Fruit fly (Drosophila melanogaster) whole organism, prepupa: ENCODE results near the gene CG13004.

ENCODE experiments used
- CG10631 ChIP-seq: fragments of 200-800 bp; sonication (Bioruptor generic); optimal IDR thresholded peaks from 2 replicates; lab custom pipeline; 2016; ENCODE audit warnings: missing biosample characterization, missing genetic modification characterization
- CG10669 ChIP-seq: fragments of 200-800 bp; sonication (Bioruptor generic); optimal IDR thresholded peaks from 3 replicates; lab custom pipeline; 2018; ENCODE audit warnings: missing biosample characterization, mild to moderate bottlenecking, missing genetic modification characterization, moderate library complexity
- CG11294 ChIP-seq: fragments of 200-800 bp; sonication (Bioruptor generic); IDR thresholded peaks from 2 replicates; pipeline ENCODE4 v1.3.6; 2022; ENCODE audit warnings: missing biosample characterization, missing genetic modification characterization
- CG11762 ChIP-seq: fragments of 200-800 bp; sonication (Bioruptor generic); optimal IDR thresholded peaks from 3 replicates; lab custom pipeline; 2016; ENCODE audit warnings: missing biosample characterization, missing genetic modification characterization; ENCODE audit not compliant: insufficient read depth
- CG11902 ChIP-seq: fragments of 200-800 bp; sonication (Bioruptor generic); optimal IDR thresholded peaks from 3 replicates; lab custom pipeline; 2016; ENCODE audit warnings: missing biosample characterization, missing genetic modification characterization
- CG15336 ChIP-seq: fragments of 200-800 bp; sonication (Bioruptor generic); IDR thresholded peaks from 2 replicates; pipeline ENCODE4 v1.3.6; 2022; ENCODE audit warnings: missing biosample characterization, missing genetic modification characterization
- CG1621 ChIP-seq: fragments of 200-800 bp; sonication (Bioruptor generic); optimal IDR thresholded peaks from 3 replicates; lab custom pipeline; 2018; ENCODE audit warnings: missing biosample characterization, mild to moderate bottlenecking, missing genetic modification characterization
- CG16779 ChIP-seq: fragments of 200-800 bp; sonication (Bioruptor generic); optimal IDR thresholded peaks from 3 replicates; lab custom pipeline; 2017; ENCODE audit warnings: missing biosample characterization, mild to moderate bottlenecking, missing genetic modification characterization
- CG3032 ChIP-seq: fragments of 200-800 bp; optimal IDR thresholded peaks from 2 replicates; lab custom pipeline; 2019; ENCODE audit warnings: missing biosample characterization, mild to moderate bottlenecking, missing genetic modification characterization, moderate library complexity
- CG31627 ChIP-seq: fragments of 200-800 bp; sonication (Bioruptor generic); optimal IDR thresholded peaks from 3 replicates; lab custom pipeline; 2016; ENCODE audit warnings: missing biosample characterization, missing genetic modification characterization
- CG32006 ChIP-seq: fragments of 200-800 bp; sonication (Bioruptor generic); optimal IDR thresholded peaks from 3 replicates; lab custom pipeline; 2017; ENCODE audit warnings: missing biosample characterization, mild to moderate bottlenecking, missing genetic modification characterization
- CG34406 ChIP-seq: fragments of 200-800 bp; sonication (Bioruptor generic); optimal IDR thresholded peaks from 3 replicates; lab custom pipeline; 2016; ENCODE audit warnings: missing biosample characterization, missing genetic modification characterization
- CG3919 ChIP-seq: fragments of 200-800 bp; sonication (Bioruptor generic); optimal IDR thresholded peaks from 3 replicates; lab custom pipeline; 2016; ENCODE audit warnings: missing biosample characterization, missing genetic modification characterization
- CG4318 ChIP-seq: fragments of 200-800 bp; sonication (Bioruptor generic); optimal IDR thresholded peaks from 3 replicates; lab custom pipeline; 2017; ENCODE audit warnings: missing biosample characterization, mild to moderate bottlenecking, missing genetic modification characterization
- CG6163 ChIP-seq: fragments of 200-800 bp; sonication (Bioruptor generic); IDR thresholded peaks from 3 replicates; pipeline ENCODE4 v1.3.6; 2022; ENCODE audit warnings: missing biosample characterization, missing genetic modification characterization
- CG6276 ChIP-seq: fragments of 200-800 bp; sonication (Bioruptor generic); optimal IDR thresholded peaks from 2 replicates; lab custom pipeline; 2017; ENCODE audit warnings: missing biosample characterization, mild to moderate bottlenecking, missing genetic modification characterization
- CG6792 ChIP-seq: fragments of 200-800 bp; sonication (Bioruptor generic); optimal IDR thresholded peaks from 3 replicates; lab custom pipeline; 2016; ENCODE audit warnings: missing biosample characterization, missing genetic modification characterization
- CG7368 ChIP-seq: fragments of 200-800 bp; sonication (Bioruptor generic); optimal IDR thresholded peaks from 3 replicates; lab custom pipeline; 2016; ENCODE audit warnings: missing biosample characterization, missing genetic modification characterization
- CG8119 ChIP-seq: fragments of 200-800 bp; sonication (Bioruptor generic); IDR thresholded peaks from 3 replicates; pipeline ENCODE4 v1.3.6; 2022; ENCODE audit warnings: missing biosample characterization, missing genetic modification characterization
- CG9139 ChIP-seq: fragments of 200-800 bp; sonication (Bioruptor generic); optimal IDR thresholded peaks from 3 replicates; lab custom pipeline; 2017; ENCODE audit warnings: missing biosample characterization, mild to moderate bottlenecking, missing genetic modification characterization
- Eip75B ChIP-seq: fragments of 200-800 bp; sonication (Bioruptor generic); optimal IDR thresholded peaks from 3 replicates; lab custom pipeline; 2016; ENCODE audit warnings: missing biosample characterization, missing genetic modification characterization
- Eip78C ChIP-seq: fragments of 200-800 bp; sonication (Bioruptor generic); peaks from one replicate; lab custom pipeline; 2016; ENCODE audit warnings: missing biosample characterization, missing genetic modification characterization
- Ets21C ChIP-seq: fragments of 200-800 bp; sonication (Bioruptor generic); optimal IDR thresholded peaks from 3 replicates; lab custom pipeline; 2016; ENCODE audit warnings: missing biosample characterization, missing genetic modification characterization
- Gug ChIP-seq: fragments of 200-800 bp; sonication (Bioruptor generic); IDR thresholded peaks from 2 replicates; pipeline ENCODE4 v1.3.6; 2022; ENCODE audit warnings: missing biosample characterization, missing genetic modification characterization
- Hr39 ChIP-seq: fragments of 200-800 bp; sonication (Bioruptor generic); optimal IDR thresholded peaks from 2 replicates; lab custom pipeline; 2016; ENCODE audit warnings: missing biosample characterization, missing genetic modification characterization
- Hr4 ChIP-seq: fragments of 200-800 bp; sonication (Bioruptor generic); optimal IDR thresholded peaks from 3 replicates; lab custom pipeline; 2016; ENCODE audit warnings: missing biosample characterization, missing genetic modification characterization
- Lpt ChIP-seq: fragments of 200-800 bp; sonication (Bioruptor generic); optimal IDR thresholded peaks from 3 replicates; lab custom pipeline; 2016; ENCODE audit warnings: missing biosample characterization, missing genetic modification characterization
- OdsH ChIP-seq: fragments of 200-800 bp; sonication (Bioruptor generic); optimal IDR thresholded peaks from 3 replicates; lab custom pipeline; 2016; ENCODE audit warnings: missing biosample characterization, missing genetic modification characterization
- Smox ChIP-seq: fragments of 200-800 bp; sonication (Bioruptor generic); optimal IDR thresholded peaks from 3 replicates; lab custom pipeline; 2016; ENCODE audit warnings: missing biosample characterization, missing genetic modification characterization
- Sox102F ChIP-seq: fragments of 200-800 bp; sonication (Bioruptor generic); optimal IDR thresholded peaks from 2 replicates; lab custom pipeline; 2016; ENCODE audit warnings: missing biosample characterization, mild to moderate bottlenecking, missing genetic modification characterization
- Sox15 ChIP-seq: fragments of 200-800 bp; sonication (Bioruptor generic); optimal IDR thresholded peaks from 3 replicates; lab custom pipeline; 2016; ENCODE audit warnings: missing biosample characterization, missing genetic modification characterization
- achi ChIP-seq: fragments of 200-800 bp; sonication (Bioruptor generic); optimal IDR thresholded peaks from 3 replicates; lab custom pipeline; 2016; ENCODE audit warnings: missing biosample characterization, missing genetic modification characterization
- acj6 ChIP-seq: fragments of 200-800 bp; sonication (Bioruptor generic); optimal IDR thresholded peaks from 3 replicates; lab custom pipeline; 2016; ENCODE audit warnings: missing biosample characterization, missing genetic modification characterization
- eg ChIP-seq: fragments of 200-800 bp; sonication (Bioruptor generic); IDR thresholded peaks from 3 replicates; pipeline ENCODE4 v1.3.6; 2022; ENCODE audit warnings: missing biosample characterization, missing genetic modification characterization
- esn ChIP-seq: fragments of 200-800 bp; sonication (Bioruptor generic); optimal IDR thresholded peaks from 2 replicates; lab custom pipeline; 2016; ENCODE audit warnings: missing biosample characterization, mild to moderate bottlenecking, missing genetic modification characterization, moderate library complexity
- fd59A ChIP-seq: fragments of 200-800 bp; sonication (Bioruptor generic); optimal IDR thresholded peaks from 2 replicates; lab custom pipeline; 2017; ENCODE audit warnings: missing biosample characterization, mild to moderate bottlenecking, missing genetic modification characterization, missing genetic modification reagents
- fkh ChIP-seq: fragments of 200-800 bp; sonication (Bioruptor generic); optimal IDR thresholded peaks from 3 replicates; lab custom pipeline; 2017; ENCODE audit warnings: missing biosample characterization, mild to moderate bottlenecking, missing genetic modification characterization, moderate library complexity
- net ChIP-seq: fragments of 200-800 bp; sonication (Bioruptor generic); optimal IDR thresholded peaks from 3 replicates; lab custom pipeline; 2016; ENCODE audit warnings: missing biosample characterization, missing genetic modification characterization
- pdm3 ChIP-seq: fragments of 200-800 bp; sonication (Bioruptor generic); optimal IDR thresholded peaks from 3 replicates; lab custom pipeline; 2016; ENCODE audit warnings: missing biosample characterization, missing genetic modification characterization
- salr ChIP-seq, 2 experiments: fragments of 200-800 bp; sonication (Bioruptor generic); optimal IDR thresholded peaks; 3 replicates each; lab custom pipeline; 2016 to 2018; ENCODE audit warnings: missing biosample characterization in 2 of 2, missing genetic modification characterization in 2 of 2, mild to moderate bottlenecking in 1 of 2
- spab ChIP-seq: fragments of 200-800 bp; sonication (Bioruptor generic); optimal IDR thresholded peaks from 2 replicates; lab custom pipeline; 2017; ENCODE audit warnings: missing biosample characterization, mild to moderate bottlenecking, missing genetic modification characterization, missing genetic modification reagents
- ss ChIP-seq, 2 experiments: fragments of 200-800 bp; sonication (Bioruptor generic); optimal IDR thresholded peaks; 2 replicates in 1 of 2; 3 replicates in 1 of 2; lab custom pipeline; 2017 to 2018; ENCODE audit warnings: mild to moderate bottlenecking in 2 of 2, missing biosample characterization in 2 of 2, missing genetic modification characterization in 2 of 2, moderate library complexity in 1 of 2
- vri ChIP-seq: fragments of 200-800 bp; sonication (Bioruptor generic); optimal IDR thresholded peaks from 3 replicates; lab custom pipeline; 2016; ENCODE audit warnings: missing biosample characterization, mild to moderate bottlenecking, missing genetic modification characterization

The CG13004 gene

dm6 chrX:16822080-16822479 lies 13.2 kb downstream of the CG13004 start (continued):
- TF ChIP-seq CG1621 (tag; lab: Kevin White, UChicago): peak; percentile 64
- TF ChIP-seq Eip75B: peak; percentile 47
- TF ChIP-seq Smox (GFP tag; lab: Kevin White, UChicago): peak; percentile 60
- peak; percentile 49 for TF ChIP-seq CG31627 (GFP tag; lab: Kevin White, UChicago)
- peak; percentile 31 for TF ChIP-seq CG16779
- peak; percentile 89 for TF ChIP-seq CG6163 (GFP tag; lab: Robert Waterston, UW)
- peak; percentile 92 for TF ChIP-seq Eip78C (GFP tag; lab: Kevin White, UChicago)
- peak; percentile 34 for TF ChIP-seq Sox15 (GFP tag; lab: Kevin White, UChicago)
- TF ChIP-seq acj6 (GFP tag; lab: Kevin White, UChicago): peak; percentile 81
- TF ChIP-seq fkh (GFP tag; lab: Kevin White, UChicago): no peak
- peak; percentile 52 to 73 for TF ChIP-seq ss (GFP tag; optimal IDR thresholded peaks at IDR 0.05; lab: Kevin White, UChicago)
- TF ChIP-seq Sox102F (GFP tag; lab: Kevin White, UChicago): peak; percentile 47
- TF ChIP-seq Ets21C (GFP tag; lab: Kevin White, UChicago): peak; percentile 44
- no peak for TF ChIP-seq vri (GFP tag; lab: Kevin White, UChicago)
- peak; percentile 78 for TF ChIP-seq CG6792 (GFP tag; lab: Kevin White, UChicago)
- TF ChIP-seq OdsH (GFP tag; lab: Kevin White, UChicago): peak; percentile 81
- TF ChIP-seq Gug: peak; percentile 86
- TF ChIP-seq pdm3 (GFP tag; lab: Kevin White, UChicago): peak; percentile 77
- peak; percentile 93 for TF ChIP-seq CG15336 (GFP tag; lab: Robert Waterston, UW)
- TF ChIP-seq achi (GFP tag; lab: Kevin White, UChicago): peak; percentile 79
- peak; percentile 65 for TF ChIP-seq CG10669
- peak; percentile 65 for TF ChIP-seq esn
- TF ChIP-seq CG34406 (GFP tag; lab: Kevin White, UChicago): peak; percentile 69
- TF ChIP-seq CG3919 (GFP tag; lab: Kevin White, UChicago): peak; percentile 72
- TF ChIP-seq CG9139 (GFP tag; lab: Kevin White, UChicago): peak; percentile 44
- peak; percentile 44 for TF ChIP-seq Hr39 (GFP tag; lab: Kevin White, UChicago)
- TF ChIP-seq net (GFP tag; lab: Kevin White, UChicago): peak; percentile 72
- TF ChIP-seq CG11762: peak; percentile 57
- peak; percentile 94 for TF ChIP-seq CG8119
- peak; percentile 22 to 51 for TF ChIP-seq salr (GFP tag; optimal IDR thresholded peaks at IDR 0.05; lab: Kevin White, UChicago)
- peak; percentile 93 for TF ChIP-seq eg
- TF ChIP-seq spab: peak; percentile 61
- TF ChIP-seq CG11294 (GFP tag; lab: Robert Waterston, UW): peak; percentile 67
- TF ChIP-seq, all 60 proteins: peak for 53

- TF ChIP-seq fd59A (GFP tag; lab: Kevin White, UChicago) (no peak), ss (GFP tag; optimal IDR thresholded peaks at IDR 0.05; lab: Kevin White, UChicago) (no peak), Smox (GFP tag; lab: Kevin White, UChicago) (no peak), CG11762 (peak; percentile 10), CG6276 (GFP tag; lab: Kevin White, UChicago) (peak; percentile 51), CG6792 (GFP tag; lab: Kevin White, UChicago) (no peak), CG10631 (GFP tag; lab: Kevin White, UChicago) (peak; percentile 5), CG7368 (GFP tag; lab: Kevin White, UChicago) (no peak), Eip78C (GFP tag; lab: Kevin White, UChicago) (peak; percentile 78), Lpt (GFP tag; lab: Kevin White, UChicago) (no peak), OdsH (GFP tag; lab: Kevin White, UChicago) (peak; percentile 31), Hr4 (GFP tag; lab: Kevin White, UChicago) (peak; percentile 40), CG3032 (tag; lab: Kevin White, UChicago) (no peak), CG34406 (GFP tag; lab: Kevin White, UChicago) (no peak), spab (no peak), achi (GFP tag; lab: Kevin White, UChicago) (peak; percentile 10), net (GFP tag; lab: Kevin White, UChicago) (peak; percentile 12), Sox15 (GFP tag; lab: Kevin White, UChicago) (no peak), acj6 (GFP tag; lab: Kevin White, UChicago) (peak; percentile 13), CG11902 (GFP tag; lab: Kevin White, UChicago) (no peak), pdm3 (GFP tag; lab: Kevin White, UChicago) (peak; percentile 35), eg (peak; percentile 62), Gug (no peak), Eip75B (no peak), CG10669 (peak; percentile 5), CG6163 (GFP tag; lab: Robert Waterston, UW) (0 out of 3 replicates have a peak, but pooled peaks have one; percentile 40), CG31627 (GFP tag; lab: Kevin White, UChicago) (no peak), CG8119 (peak; percentile 62; the same call in 2 of the 3 replicates), CG11294 (GFP tag; lab: Robert Waterston, UW) (peak; percentile 6; the same call in 1 of the 2 replicates), CG9139 (GFP tag; lab: Kevin White, UChicago) (no peak), CG4318 (peak; percentile 26), CG32006 (GFP tag; lab: Kevin White, UChicago) (peak; percentile 63), CG15336 (GFP tag; lab: Robert Waterston, UW) (peak; percentile 70), CG16779 (no peak)
These were observed 14.1 kb downstream of the CG13004 start for dm6 chrX:16821216-16821615.
